Fruit fly (Drosophila melanogaster) whole organism: Measurements from ENCODE around the gene CG3457.
A peak's percentile ranks its signal among the peaks of the same experiment; 100 is the strongest.

Experiments
- CG8478 ChIP-seq: fragments of >200 bp; optimal IDR thresholded peaks from 2 replicates; lab custom pipeline; 2018; ENCODE audit warnings: inconsistent platforms
- Dll ChIP-seq: fragments of >200 bp; optimal IDR thresholded peaks from 2 replicates; lab custom pipeline; 2017
- EcR ChIP-seq, 2 experiments: fragments of >200 bp; optimal IDR thresholded peaks; 2 replicates each; lab custom pipeline; 2017; ENCODE audit warnings: missing biosample characterization in 2 of 2, missing genetic modification characterization in 2 of 2, missing genetic modification reagents in 2 of 2
- pan ChIP-seq: fragments of >200 bp; optimal IDR thresholded peaks from 2 replicates; lab custom pipeline; 2017
- psq ChIP-seq: fragments of >200 bp; optimal IDR thresholded peaks from 2 replicates; lab custom pipeline; 2017
- usp ChIP-seq: fragments of >200 bp; optimal IDR thresholded peaks from 2 replicates; lab custom pipeline; 2017; ENCODE audit warnings: missing biosample characterization, missing genetic modification characterization, mixed read lengths

Gene CG3457

DNA sequence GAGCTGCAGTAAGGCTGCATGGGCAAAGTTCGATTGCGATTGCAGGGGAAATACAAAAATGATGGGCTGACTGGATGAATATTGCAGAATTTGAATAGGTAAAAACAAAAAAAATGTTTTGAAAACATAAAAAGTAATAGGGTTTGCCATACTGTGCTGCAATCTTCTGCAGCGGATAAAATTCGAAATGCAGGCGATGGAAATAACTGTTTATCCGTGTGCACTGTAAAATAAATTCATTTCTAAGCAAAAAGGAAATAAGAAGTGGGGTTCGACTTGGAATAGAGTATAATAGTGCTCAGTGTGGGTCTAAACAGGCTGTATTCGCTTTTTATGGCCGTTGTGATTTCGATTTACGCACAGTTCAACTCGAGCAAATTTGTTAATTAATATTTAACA is 6.2 kb downstream of the CG3457 start, which contains the start of gene CG14053:
TSS of gene CG14053 (minus strand) at position 101 of the 399 bp plus-strand sequence.
- no peak for TF ChIP-seq psq (lab: Kevin White, UChicago)
- no peak for TF ChIP-seq CG8478 (lab: Kevin White, UChicago)

DNA sequence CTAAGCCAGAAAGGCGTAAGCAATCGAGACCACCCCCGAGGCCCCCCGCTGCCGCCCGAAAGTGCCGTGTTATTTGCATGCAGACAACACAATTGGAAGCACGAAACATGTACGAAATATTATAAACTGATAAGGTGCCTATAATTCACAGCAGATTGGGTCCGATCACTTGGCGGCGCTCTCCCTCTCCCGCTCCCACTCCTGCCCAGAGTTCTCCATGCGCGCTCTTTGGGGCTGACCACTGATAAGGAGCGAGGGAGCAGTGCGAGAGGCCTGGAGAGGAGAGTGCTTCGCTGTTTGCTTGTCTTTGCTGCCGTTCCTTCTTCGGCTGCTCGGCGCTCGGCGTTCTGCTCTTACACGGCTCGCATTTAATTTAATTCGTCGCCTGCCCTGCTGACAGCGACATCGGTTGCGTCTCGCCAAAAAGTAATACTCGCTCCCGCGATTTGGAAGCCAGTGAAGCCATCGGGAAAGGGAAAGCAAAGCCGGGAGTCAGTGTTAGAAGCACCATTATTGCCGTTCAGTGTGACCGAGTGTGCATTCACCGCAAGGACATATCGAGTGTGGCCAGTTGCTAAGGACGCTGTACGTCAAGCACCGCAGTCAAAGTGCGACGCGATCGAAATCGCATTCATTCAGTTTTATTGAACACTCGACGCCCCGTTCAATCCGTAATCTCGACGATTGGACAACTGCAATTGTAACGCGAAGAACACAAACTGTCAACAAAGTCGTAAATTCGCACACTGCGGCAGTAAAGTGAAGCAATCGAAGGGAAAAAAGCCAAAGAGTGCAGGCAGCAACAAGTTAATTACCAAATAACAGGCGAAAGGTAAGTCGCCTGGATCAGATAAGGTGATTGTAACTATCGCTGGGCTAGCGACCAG is 6.8 kb downstream of the CG3457 start:
- TF ChIP-seq Dll (lab: Kevin White, UChicago) (peak; percentile 87), EcR (GFP tag; optimal IDR thresholded peaks at IDR 0.05; lab: Kevin White, UChicago) (no peak), pan (no peak), psq (lab: Kevin White, UChicago) (no peak), CG8478 (lab: Kevin White, UChicago) (no peak), usp (GFP tag; lab: Kevin White, UChicago) (no peak)

DNA sequence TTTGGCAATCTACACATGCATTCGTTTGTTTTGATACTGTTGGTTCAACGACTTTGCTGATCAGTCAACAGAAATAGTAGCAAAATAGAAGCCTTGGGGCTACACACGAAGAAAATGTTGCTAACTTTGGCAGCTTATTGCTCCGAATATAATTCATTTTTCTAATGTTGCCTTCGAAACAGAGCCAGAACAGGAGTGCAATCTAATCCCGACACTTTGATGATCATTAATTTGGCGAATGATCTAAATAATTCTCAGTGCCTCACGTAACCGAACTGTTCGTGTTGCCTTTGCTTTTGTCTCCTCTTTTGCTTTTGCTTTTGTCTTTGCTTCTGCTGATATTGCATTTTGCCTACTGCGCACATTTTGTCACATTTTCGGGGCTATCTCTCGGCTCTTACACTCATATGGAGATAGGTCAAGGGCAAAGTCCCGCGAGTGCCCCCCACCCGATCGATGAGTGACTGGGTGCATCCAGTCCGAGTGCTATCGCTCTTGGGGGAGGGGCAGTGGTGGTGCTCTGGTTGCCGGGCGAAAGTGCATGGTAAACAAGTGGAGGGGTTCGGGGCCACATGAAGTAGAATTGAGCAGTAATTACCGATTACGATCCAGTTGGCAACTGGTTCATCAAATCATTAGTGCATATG is 8.6 kb downstream of the CG3457 start:
- TF ChIP-seq CG8478 (lab: Kevin White, UChicago) (no peak), Dll (lab: Kevin White, UChicago) (no peak), psq (lab: Kevin White, UChicago) (no peak), EcR (GFP tag; optimal IDR thresholded peaks at IDR 0.05; lab: Kevin White, UChicago) (no peak), pan (no peak), usp (GFP tag; lab: Kevin White, UChicago) (no peak)

DNA sequence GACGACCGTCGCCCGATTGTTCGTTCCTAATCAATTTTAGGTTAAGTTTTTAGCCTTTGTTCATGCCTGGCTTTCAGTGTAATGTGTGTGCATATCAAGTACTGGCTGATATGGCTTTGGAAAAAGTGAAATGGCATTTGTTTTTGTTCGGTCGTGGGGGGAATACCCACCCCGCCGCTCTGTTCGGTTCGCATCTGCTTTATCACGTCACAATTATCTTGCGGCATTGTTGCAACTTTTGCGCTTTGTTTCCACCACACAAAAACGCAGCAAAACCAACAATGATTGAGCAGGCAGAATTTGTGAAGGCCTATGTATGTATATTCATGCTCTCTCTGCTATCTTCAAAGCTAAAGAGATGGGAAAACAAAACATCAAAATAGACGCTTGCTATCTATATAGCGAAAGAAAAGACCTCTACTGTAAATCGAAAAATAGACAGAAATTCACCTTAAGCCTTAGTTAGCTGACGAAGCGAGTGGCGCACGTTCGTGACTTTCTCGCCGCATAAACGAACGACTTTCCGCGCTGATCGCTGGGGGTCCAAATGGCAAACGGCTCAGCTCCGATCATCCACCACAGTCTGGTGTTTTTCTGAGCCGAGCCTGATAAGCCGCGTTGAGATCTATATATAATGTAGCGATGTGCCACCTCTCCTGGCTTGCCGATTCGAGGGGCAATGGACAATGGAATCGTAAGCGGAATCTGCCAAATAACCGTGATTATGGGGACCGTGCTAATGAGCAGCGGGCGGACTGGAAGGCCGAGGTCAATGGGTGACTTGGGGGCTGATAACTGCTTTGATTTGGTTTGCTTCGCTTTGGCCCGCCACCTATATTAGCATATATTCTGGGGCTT is 10.0 kb downstream of the CG3457 start:
- TF ChIP-seq Dll (lab: Kevin White, UChicago) (no peak), psq (lab: Kevin White, UChicago) (no peak), EcR (GFP tag; optimal IDR thresholded peaks at IDR 0.05; lab: Kevin White, UChicago) (no peak), pan (no peak), CG8478 (lab: Kevin White, UChicago) (no peak), usp (GFP tag; lab: Kevin White, UChicago) (no peak)

DNA sequence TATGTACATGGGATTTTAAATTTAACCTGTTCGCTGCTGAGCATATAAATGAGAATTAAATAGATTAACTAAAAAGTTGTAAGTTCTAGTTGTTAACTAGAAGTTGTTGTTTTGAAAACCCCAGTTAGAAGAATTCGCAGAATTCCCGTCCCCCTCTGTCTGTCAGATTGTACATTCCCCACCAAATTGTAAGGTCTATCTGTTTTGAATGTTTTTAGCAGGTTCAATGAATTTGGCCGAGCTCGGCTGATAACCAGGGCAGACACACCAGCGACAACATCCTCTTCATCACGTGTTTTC is 10.6 kb downstream of the CG3457 start:
- TF ChIP-seq EcR (GFP tag; optimal IDR thresholded peaks at IDR 0.05; lab: Kevin White, UChicago) = no peak
- no peak for TF ChIP-seq CG8478 (lab: Kevin White, UChicago)
- TF ChIP-seq psq (lab: Kevin White, UChicago) = no peak
- TF ChIP-seq pan = no peak
- TF ChIP-seq Dll (lab: Kevin White, UChicago) = no peak
- no peak for TF ChIP-seq usp (GFP tag; lab: Kevin White, UChicago)

DNA sequence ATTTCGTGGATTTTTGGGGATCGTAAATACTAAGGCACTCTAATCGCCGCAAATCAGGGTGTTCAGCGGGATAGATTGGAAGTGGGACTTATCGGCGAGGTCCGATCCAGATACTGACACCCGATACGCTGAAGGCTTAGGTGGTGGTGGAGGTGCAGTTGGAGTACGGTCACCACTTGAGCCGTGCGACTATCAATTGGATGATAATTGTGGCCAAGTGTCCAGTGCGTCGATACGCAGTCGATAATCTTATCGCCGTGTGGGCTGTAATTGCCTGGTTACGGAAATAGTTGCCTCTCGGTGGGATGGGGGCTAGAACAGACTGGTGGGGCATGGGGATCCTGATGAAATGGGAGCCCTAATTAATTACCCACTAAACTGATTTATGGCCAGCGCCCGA is 11.7 kb downstream of the CG3457 start:
- no peak for TF ChIP-seq EcR (GFP tag; optimal IDR thresholded peaks at IDR 0.05; lab: Kevin White, UChicago)
- TF ChIP-seq CG8478 (lab: Kevin White, UChicago) = no peak
- TF ChIP-seq usp (GFP tag; lab: Kevin White, UChicago) = no peak
- no peak for TF ChIP-seq Dll (lab: Kevin White, UChicago)
- no peak for TF ChIP-seq pan
- TF ChIP-seq psq (lab: Kevin White, UChicago) = no peak

DNA sequence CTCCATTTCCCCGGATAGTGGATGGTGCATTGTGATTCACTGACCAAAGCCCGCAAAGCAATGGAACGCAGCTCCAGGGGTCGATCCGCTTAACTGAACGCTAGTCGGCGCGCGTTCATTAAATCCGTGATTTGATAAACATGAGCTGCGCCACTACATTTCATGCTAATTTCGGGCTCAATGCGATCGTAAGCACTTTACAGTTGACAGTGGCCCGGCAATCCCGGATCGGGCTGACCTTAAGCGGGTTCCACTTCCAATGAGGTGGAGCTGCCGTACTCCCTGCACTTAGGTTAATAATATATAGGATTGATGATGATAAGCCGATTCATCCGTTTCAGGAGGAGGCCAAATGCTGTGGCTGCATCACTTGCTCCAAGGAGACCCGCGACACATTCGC is 16.1 kb downstream of the CG3457 start, which contains the start of gene FarO:
TSS of gene FarO (minus strand) at position 101 of the 400 bp plus-strand sequence.
- no peak for TF ChIP-seq CG8478 (lab: Kevin White, UChicago)
- TF ChIP-seq EcR (GFP tag; optimal IDR thresholded peaks at IDR 0.05; lab: Kevin White, UChicago) = no peak
- no peak for TF ChIP-seq psq (lab: Kevin White, UChicago)
- no peak for TF ChIP-seq Dll (lab: Kevin White, UChicago)
- no peak for TF ChIP-seq pan
- no peak for TF ChIP-seq usp (GFP tag; lab: Kevin White, UChicago)

DNA sequence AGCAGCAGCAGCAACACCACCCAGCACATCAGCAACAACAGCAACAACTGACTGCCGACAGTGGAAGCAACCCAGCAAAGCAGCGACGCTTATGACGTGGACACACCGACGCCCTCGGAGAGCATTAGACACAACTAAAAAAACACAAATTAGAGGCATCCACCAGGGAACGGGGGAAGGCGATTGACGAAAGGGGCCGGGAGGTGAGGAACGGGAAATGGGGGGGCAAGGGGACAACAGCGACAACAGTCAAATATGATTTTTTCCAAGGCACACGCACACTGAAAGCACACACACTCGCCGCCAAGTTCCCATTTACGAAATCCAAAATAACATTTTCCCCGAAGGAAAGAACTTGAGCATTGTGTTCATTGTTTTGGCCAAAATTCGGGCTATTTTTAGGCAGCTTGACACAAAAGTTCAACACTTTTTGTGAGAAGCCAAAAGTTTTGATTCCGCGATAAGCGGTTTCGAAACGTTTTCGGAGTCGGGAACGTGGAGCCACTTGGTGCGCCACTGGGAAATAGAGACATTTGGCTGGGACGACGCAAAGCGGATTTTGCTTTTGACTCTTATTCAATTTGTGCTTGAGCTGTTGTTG is 21.1 kb downstream of the CG3457 start:
- TF ChIP-seq CG8478 (lab: Kevin White, UChicago) = no peak
- TF ChIP-seq pan = no peak
- no peak for TF ChIP-seq psq (lab: Kevin White, UChicago)
- no peak for TF ChIP-seq usp (GFP tag; lab: Kevin White, UChicago)
- no peak for TF ChIP-seq Dll (lab: Kevin White, UChicago)
- TF ChIP-seq EcR (GFP tag; optimal IDR thresholded peaks at IDR 0.05; lab: Kevin White, UChicago) = no peak

DNA sequence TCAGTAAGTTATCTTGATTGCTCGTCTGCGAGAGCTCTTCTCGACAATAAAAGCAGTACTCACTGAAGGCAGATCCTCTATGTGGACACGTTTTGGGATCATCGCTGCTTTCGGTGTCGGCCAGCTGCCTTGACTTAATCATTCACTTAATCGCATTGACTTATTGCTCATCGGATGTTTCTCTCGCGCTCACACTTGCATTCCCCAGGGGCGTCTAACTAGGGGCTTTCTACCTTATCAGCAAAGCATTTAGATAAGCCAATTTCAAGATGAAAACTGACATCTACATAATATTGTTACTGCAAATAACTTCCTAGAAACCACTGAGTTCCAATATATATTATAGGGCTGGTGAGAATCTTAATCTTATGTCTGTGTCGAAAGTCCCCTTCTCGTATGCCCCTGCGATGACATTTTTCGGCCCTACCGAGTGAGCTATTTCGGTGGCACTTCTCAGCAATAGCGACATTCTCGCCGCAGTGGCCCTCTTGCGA is 24.8 kb downstream of the CG3457 start:
- TF ChIP-seq usp (GFP tag; lab: Kevin White, UChicago) = no peak
- TF ChIP-seq CG8478 (lab: Kevin White, UChicago) = no peak
- TF ChIP-seq pan = no peak
- TF ChIP-seq psq (lab: Kevin White, UChicago) = no peak
- no peak for TF ChIP-seq EcR (GFP tag; optimal IDR thresholded peaks at IDR 0.05; lab: Kevin White, UChicago)
- TF ChIP-seq Dll (lab: Kevin White, UChicago) = no peak

DNA sequence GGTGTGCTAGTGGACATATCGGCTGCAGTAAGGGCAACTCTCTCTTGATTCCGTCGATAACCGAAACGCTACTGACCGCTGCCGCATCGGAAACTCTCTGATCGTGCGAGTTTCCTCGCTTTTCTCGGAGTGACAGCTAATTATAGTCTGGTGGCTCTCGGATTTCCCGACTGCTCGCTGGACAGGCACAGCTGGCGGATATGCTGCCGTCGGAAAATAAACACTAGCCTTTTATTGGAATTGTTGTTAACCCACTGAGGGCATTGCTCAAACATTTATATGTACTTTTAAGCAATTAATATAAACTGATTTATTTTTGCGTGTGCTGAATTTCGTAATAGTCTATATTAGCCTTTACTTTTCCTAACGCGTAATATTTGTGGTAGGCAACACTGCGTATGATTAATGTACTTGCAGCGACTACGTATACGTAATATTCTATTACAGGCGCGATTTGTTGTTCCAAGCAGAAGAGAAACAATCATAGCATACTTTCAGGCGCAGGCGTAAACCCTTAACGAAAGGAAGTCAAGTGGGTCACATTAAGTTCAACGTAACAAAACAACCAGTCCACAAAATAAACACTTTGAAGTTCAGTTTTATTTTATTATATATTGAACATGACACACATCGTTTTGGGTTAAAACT is 26.3 kb downstream of the CG3457 start, which contains the start of gene SmydA-8:
TSS of gene SmydA-8 (minus strand) at position 51 of the 648 bp plus-strand sequence.
- TF ChIP-seq Dll (lab: Kevin White, UChicago) (no peak), psq (lab: Kevin White, UChicago) (no peak), CG8478 (lab: Kevin White, UChicago) (no peak), usp (GFP tag; lab: Kevin White, UChicago) (no peak), pan (no peak), EcR (GFP tag; optimal IDR thresholded peaks at IDR 0.05; lab: Kevin White, UChicago) (no peak)
